Fruit fly (Drosophila melanogaster) whole organism, embryonic: ENCODE results near the gene Amun.
A peak's percentile ranks its signal among the peaks of the same experiment; 100 is the strongest.

Experiments used
- CG1024 ChIP-seq: fragments of 200-800 bp; sonication (Bioruptor generic); IDR thresholded peaks from 2 replicates; pipeline ENCODE4 v1.3.6; 2022; ENCODE audit warnings: missing biosample characterization, missing genetic modification characterization
- CG10431 ChIP-seq: fragments of 200-800 bp; sonication (Bioruptor generic); optimal IDR thresholded peaks from 3 replicates; lab custom pipeline; 2018; ENCODE audit warnings: missing biosample characterization, mild to moderate bottlenecking, missing genetic modification characterization
- CG11696 ChIP-seq: fragments of 200-800 bp; sonication (Bioruptor generic); IDR thresholded peaks from 2 replicates; pipeline ENCODE4 v1.3.6; 2022; ENCODE audit warnings: missing biosample characterization, missing genetic modification characterization
- CG13296 ChIP-seq: fragments of 200-800 bp; sonication (Bioruptor generic); optimal IDR thresholded peaks from 3 replicates; lab custom pipeline; 2018; ENCODE audit warnings: missing biosample characterization, mild to moderate bottlenecking, missing genetic modification characterization
- CG15011 ChIP-seq: fragments of 200-800 bp; sonication (Bioruptor generic); optimal IDR thresholded peaks from 3 replicates; lab custom pipeline; 2018; ENCODE audit warnings: missing biosample characterization, mild to moderate bottlenecking, missing genetic modification characterization
- CG17186 ChIP-seq: fragments of 200-800 bp; sonication (Bioruptor generic); optimal IDR thresholded peaks from 3 replicates; lab custom pipeline; 2017; ENCODE audit warnings: missing biosample characterization, missing genetic modification reagents, missing genetic modification characterization
- CG17385 ChIP-seq: fragments of 200-800 bp; sonication (Bioruptor generic); optimal IDR thresholded peaks from 3 replicates; lab custom pipeline; 2018; ENCODE audit warnings: missing biosample characterization, mild to moderate bottlenecking, missing genetic modification characterization
- CG17912 ChIP-seq: fragments of 200-800 bp; sonication (Bioruptor generic); optimal IDR thresholded peaks from 2 replicates; lab custom pipeline; 2018; ENCODE audit warnings: missing biosample characterization, mild to moderate bottlenecking, missing genetic modification characterization
- CG18764 ChIP-seq: fragments of 200-800 bp; sonication (Bioruptor generic); optimal IDR thresholded peaks from 3 replicates; lab custom pipeline; 2016; ENCODE audit warnings: missing biosample characterization, missing genetic modification characterization
- CG3065 ChIP-seq: fragments of 200-800 bp; sonication (Bioruptor generic); optimal IDR thresholded peaks from 2 replicates; lab custom pipeline; 2016; ENCODE audit warnings: missing biosample characterization, missing genetic modification characterization
- CG32772 ChIP-seq: fragments of 200-800 bp; sonication (Bioruptor generic); IDR thresholded peaks from 2 replicates; pipeline ENCODE4 v1.3.6; 2022; ENCODE audit warnings: missing biosample characterization, missing genetic modification characterization
- CG4707 ChIP-seq: fragments of 200-800 bp; sonication (Bioruptor generic); optimal IDR thresholded peaks from 2 replicates; lab custom pipeline; 2018; ENCODE audit warnings: missing biosample characterization, mild to moderate bottlenecking, missing genetic modification characterization, moderate library complexity
- CG4820 ChIP-seq: fragments of 200-800 bp; sonication (Bioruptor generic); optimal IDR thresholded peaks from 3 replicates; lab custom pipeline; 2016; ENCODE audit warnings: missing biosample characterization, missing genetic modification characterization
- CG7271 ChIP-seq: fragments of 200-800 bp; sonication (Bioruptor generic); optimal IDR thresholded peaks from 2 replicates; lab custom pipeline; 2018; ENCODE audit warnings: missing biosample characterization, mild to moderate bottlenecking, missing genetic modification characterization, moderate library complexity
- CG7372 ChIP-seq: fragments of 200-800 bp; sonication (Bioruptor generic); IDR thresholded peaks from 2 replicates; pipeline ENCODE4 v1.3.6; 2022; ENCODE audit warnings: missing biosample characterization, missing genetic modification characterization
- CG7556 ChIP-seq: fragments of 200-800 bp; sonication (Bioruptor generic); optimal IDR thresholded peaks from 2 replicates; lab custom pipeline; 2017; ENCODE audit warnings: missing biosample characterization, mild to moderate bottlenecking, missing genetic modification characterization
- CG7745 ChIP-seq: fragments of 200-800 bp; sonication (Bioruptor generic); optimal IDR thresholded peaks from 2 replicates; lab custom pipeline; 2018; ENCODE audit warnings: missing biosample characterization, mild to moderate bottlenecking, missing genetic modification characterization, moderate library complexity
- CG7963 ChIP-seq: fragments of 200-800 bp; sonication (Bioruptor generic); IDR thresholded peaks from 3 replicates; pipeline ENCODE4 v1.3.6; 2022; ENCODE audit warnings: missing biosample characterization, missing genetic modification characterization; ENCODE audit not compliant: partially characterized antibody
- CG8924 ChIP-seq: fragments of 200-800 bp; optimal IDR thresholded peaks from 3 replicates; lab custom pipeline; 2019; ENCODE audit warnings: missing biosample characterization, mild to moderate bottlenecking, missing genetic modification characterization, moderate library complexity
- CG9215 ChIP-seq: fragments of 200-800 bp; sonication (Bioruptor generic); IDR thresholded peaks from 2 replicates; pipeline ENCODE4 v1.3.6; 2022; ENCODE audit warnings: missing biosample characterization, missing genetic modification characterization
- CG9437 ChIP-seq: fragments of 200-800 bp; sonication (Bioruptor generic); optimal IDR thresholded peaks from 2 replicates; lab custom pipeline; 2018; ENCODE audit warnings: missing biosample characterization, mild to moderate bottlenecking, missing genetic modification characterization
- CG9727 ChIP-seq: fragments of 200-800 bp; sonication (Bioruptor generic); optimal IDR thresholded peaks from 3 replicates; lab custom pipeline; 2017; ENCODE audit warnings: missing biosample characterization, mild to moderate bottlenecking, missing genetic modification characterization
- Ets65A ChIP-seq: fragments of 200-800 bp; sonication (Bioruptor generic); peaks from one replicate; lab custom pipeline; 2016; ENCODE audit warnings: missing biosample characterization, missing genetic modification characterization
- H2.0 ChIP-seq: fragments of 200-800 bp; sonication (Bioruptor generic); IDR thresholded peaks from 2 replicates; pipeline ENCODE4 v1.3.6; 2022; ENCODE audit warnings: missing biosample characterization, missing genetic modification characterization
- HLH3B ChIP-seq: fragments of 200-800 bp; sonication (Bioruptor generic); IDR thresholded peaks from 2 replicates; pipeline ENCODE4 v1.3.6; 2022; ENCODE audit warnings: missing biosample characterization, missing genetic modification characterization
- Lpt ChIP-seq: fragments of >200 bp; optimal IDR thresholded peaks from 2 replicates; lab custom pipeline; 2018; ENCODE audit warnings: missing biosample characterization, missing genetic modification characterization
- Meics ChIP-seq: fragments of 200-800 bp; sonication (Bioruptor generic); optimal IDR thresholded peaks from 2 replicates; lab custom pipeline; 2017; ENCODE audit warnings: missing biosample characterization, mild to moderate bottlenecking, missing genetic modification characterization
- NC2β ChIP-seq: fragments of 200-800 bp; sonication (Bioruptor generic); optimal IDR thresholded peaks from 2 replicates; lab custom pipeline; 2016; ENCODE audit warnings: missing biosample characterization, missing genetic modification characterization
- Poxn ChIP-seq: fragments of 200-800 bp; sonication (Bioruptor generic); IDR thresholded peaks from 2 replicates; pipeline ENCODE4 v1.3.6; 2022; ENCODE audit warnings: missing biosample characterization, missing genetic modification characterization
- Ptx1 ChIP-seq: fragments of 200-800 bp; sonication (Bioruptor generic); IDR thresholded peaks from 2 replicates; pipeline ENCODE4 v1.3.6; 2022; ENCODE audit warnings: missing biosample characterization, missing genetic modification characterization
- Usf ChIP-seq: fragments of 200-800 bp; sonication (Bioruptor generic); optimal IDR thresholded peaks from 2 replicates; lab custom pipeline; 2017; ENCODE audit warnings: missing genotype, missing biosample characterization, missing genetic modification characterization
- abd-A ChIP-seq: fragments of 200-800 bp; sonication (Bioruptor generic); optimal IDR thresholded peaks from 3 replicates; lab custom pipeline; 2019; ENCODE audit warnings: missing biosample characterization, mild to moderate bottlenecking, missing genetic modification characterization, moderate library complexity
- caup ChIP-seq: fragments of 200-800 bp; sonication (Bioruptor generic); optimal IDR thresholded peaks from 3 replicates; lab custom pipeline; 2017; ENCODE audit warnings: missing biosample characterization, mild to moderate bottlenecking, missing genetic modification characterization, moderate library complexity; ENCODE audit not compliant: severe bottlenecking
- chif ChIP-seq, 2 experiments: fragments of 200-800 bp; sonication (Bioruptor generic); optimal IDR thresholded peaks; 3 replicates each; lab custom pipeline; 2016; ENCODE audit warnings: missing biosample characterization in 2 of 2, missing genetic modification characterization in 2 of 2
- dan ChIP-seq: fragments of 200-800 bp; sonication (Bioruptor generic); IDR thresholded peaks from 2 replicates; pipeline ENCODE4 v1.3.6; 2022; ENCODE audit warnings: missing biosample characterization, missing genetic modification characterization
- ems ChIP-seq: fragments of 200-800 bp; sonication (Bioruptor generic); optimal IDR thresholded peaks from 3 replicates; lab custom pipeline; 2016; ENCODE audit warnings: missing biosample characterization, missing genetic modification characterization
- esg ChIP-seq: fragments of 200-800 bp; sonication (Bioruptor generic); conservative IDR thresholded peaks from 2 replicates; pipeline ENCODE4 v1.3.6; 2022; ENCODE audit warnings: missing biosample characterization, missing genetic modification characterization
- fd96Cb ChIP-seq: fragments of 200-800 bp; sonication (Bioruptor generic); optimal IDR thresholded peaks from 2 replicates; lab custom pipeline; 2018; ENCODE audit warnings: missing biosample characterization, mild to moderate bottlenecking, missing genetic modification characterization, moderate library complexity
- jumu ChIP-seq: fragments of 200-800 bp; sonication (Bioruptor generic); optimal IDR thresholded peaks from 3 replicates; lab custom pipeline; 2016; ENCODE audit warnings: missing biosample characterization, missing genetic modification characterization
- pan ChIP-seq, 4 experiments: fragments of >200 bp in 3 of 4; fragments of 200-800 bp in 1 of 4; sonication (Bioruptor generic) in 1 of 4; optimal IDR thresholded peaks in 3 of 4; IDR thresholded peaks in 1 of 4; 2 replicates each; pipeline versions ENCODE4 v1.3.6 to Lab custom; 2017 to 2022; ENCODE audit warnings: missing biosample characterization in 2 of 4, missing genetic modification characterization in 2 of 4, mixed read lengths in 1 of 4
- peb ChIP-seq: fragments of 200-800 bp; sonication (Bioruptor generic); IDR thresholded peaks from 2 replicates; pipeline ENCODE4 v1.3.6; 2022; ENCODE audit warnings: missing biosample characterization, missing genetic modification characterization
- pzg ChIP-seq: fragments of 200-800 bp; sonication (Bioruptor generic); optimal IDR thresholded peaks from 3 replicates; lab custom pipeline; 2018; ENCODE audit warnings: missing biosample characterization, mild to moderate bottlenecking, missing genetic modification characterization, moderate library complexity
- shn ChIP-seq: fragments of 200-800 bp; sonication (Bioruptor generic); optimal IDR thresholded peaks from 3 replicates; lab custom pipeline; 2016; ENCODE audit warnings: missing biosample characterization, missing genetic modification characterization
- slbo ChIP-seq: fragments of 200-800 bp; sonication (Bioruptor generic); IDR thresholded peaks from 2 replicates; pipeline ENCODE4 v1.3.6; 2022; ENCODE audit warnings: missing biosample characterization, missing genetic modification characterization
- tio ChIP-seq: fragments of 200-800 bp; sonication (Bioruptor generic); optimal IDR thresholded peaks from 2 replicates; lab custom pipeline; 2017; ENCODE audit warnings: missing biosample characterization, missing genetic modification characterization, inconsistent platforms
- tna ChIP-seq: fragments of 200-800 bp; sonication (Bioruptor generic); IDR thresholded peaks from 2 replicates; pipeline ENCODE4 v1.3.6; 2022; ENCODE audit warnings: missing biosample characterization, missing genetic modification characterization; ENCODE audit not compliant: partially characterized antibody
- twi ChIP-seq: fragments of 200-800 bp; optimal IDR thresholded peaks from 2 replicates; lab custom pipeline; 2019; ENCODE audit warnings: missing biosample characterization, mild to moderate bottlenecking, missing genetic modification characterization, moderate library complexity
- vfl ChIP-seq: fragments of 200-800 bp; sonication (Bioruptor generic); optimal IDR thresholded peaks from 2 replicates; lab custom pipeline; 2016; ENCODE audit warnings: missing biosample characterization, missing genetic modification characterization
- zf30C ChIP-seq: fragments of 200-800 bp; sonication (Bioruptor generic); optimal IDR thresholded peaks from 3 replicates; lab custom pipeline; 2018; ENCODE audit warnings: missing biosample characterization, mild to moderate bottlenecking, missing genetic modification characterization

Gene Amun

dm6 chrX:11715937-11716730, 769 bp upstream of the Amun start (continued):
- TF ChIP-seq CG4707 (GFP tag; lab: Kevin White, UChicago) (peak; percentile 53), esg (peak; percentile 76), abd-A (peak; percentile 18), Ets65A (peak; percentile 99), CG7745 (tag; lab: Kevin White, UChicago) (no peak), dan (GFP tag; lab: Robert Waterston, UW) (peak; percentile 66), CG17385 (GFP tag; lab: Kevin White, UChicago) (peak; percentile 87), vfl (GFP tag; lab: Kevin White, UChicago) (peak; percentile 77), zf30C (GFP tag; lab: Kevin White, UChicago) (no peak), CG11696 (no peak), CG17912 (GFP tag; lab: Kevin White, UChicago) (peak; percentile 39), CG3065 (peak; percentile 40), CG1024 (no peak), CG17186 (GFP tag; lab: Kevin White, UChicago) (peak; percentile 27), CG7372 (GFP tag; lab: Robert Waterston, UW) (peak; percentile 70), Ptx1 (peak; percentile 89), CG32772 (GFP tag; lab: Robert Waterston, UW) (peak; percentile 81), Meics (peak; percentile 93), CG15011 (GFP tag; lab: Kevin White, UChicago) (peak; percentile 77), CG7271 (tag; lab: Kevin White, UChicago) (peak; percentile 23), Usf (GFP tag; lab: Kevin White, UChicago) (peak; percentile 83), CG7556 (peak; percentile 89), caup (GFP tag; lab: Kevin White, UChicago) (peak; percentile 86), pan (optimal IDR thresholded peaks at IDR 0.05; lab: Kevin White, UChicago) (no peak), pan (GFP tag; optimal IDR thresholded peaks at IDR 0.05 in 1 of 2, IDR thresholded peaks at IDR 0.05 in 1 of 2) (peak in 1 of 2 experiments; percentile 73), CG18764 (peak; percentile 50), chif (GFP tag; optimal IDR thresholded peaks at IDR 0.05; lab: Kevin White, UChicago) (peak; percentile 84 to 92), pzg (no peak), CG13296 (GFP tag; lab: Kevin White, UChicago) (peak; percentile 86), shn (peak; percentile 84), CG7963 (GFP tag; lab: Robert Waterston, UW) (peak; percentile 78), slbo (GFP tag; lab: Robert Waterston, UW) (peak; percentile 80), CG9437 (GFP tag; lab: Kevin White, UChicago) (peak; percentile 82), jumu (GFP tag; lab: Kevin White, UChicago) (peak; percentile 72), fd96Cb (peak; percentile 91), CG9727 (peak; percentile 91), CG4820 (GFP tag; lab: Kevin White, UChicago) (peak; percentile 84), peb (GFP tag; lab: Robert Waterston, UW) (peak; percentile 49; the same call in 1 of the 2 replicates), NC2β (GFP tag; lab: Kevin White, UChicago) (peak; percentile 81), HLH3B (GFP tag; lab: Robert Waterston, UW) (peak; percentile 80), tio (GFP tag; lab: Kevin White, UChicago) (peak; percentile 89), CG10431 (GFP tag; lab: Kevin White, UChicago) (peak; percentile 33), ems (GFP tag; lab: Kevin White, UChicago) (peak; percentile 83), CG9215 (GFP tag; lab: Robert Waterston, UW) (peak; percentile 88), Poxn (GFP tag; lab: Robert Waterston, UW) (no peak; the same call in 1 of the 2 replicates), tna (GFP tag; lab: Robert Waterston, UW) (peak; percentile 29; the same call in 1 of the 2 replicates), Lpt (no peak), H2.0 (peak; percentile 65), CG8924 (peak; percentile 90), twi (tag; lab: Kevin White, UChicago) (peak; percentile 91)
